Worm (Caenorhabditis elegans) whole organism, L1 larva: ENCODE results near the gene F10E9.11.

Source experiments
- aha-1 ChIP-seq: fragments of 150-350 bp; optimal IDR thresholded peaks from 2 replicates; lab custom pipeline; 2014; ENCODE audit warnings: missing biosample characterization, missing genetic modification characterization
- aly-2 ChIP-seq: fragments of 150-350 bp; optimal IDR thresholded peaks from 2 replicates; lab custom pipeline; 2014; ENCODE audit warnings: missing biosample characterization, missing genetic modification characterization
- ceh-63 ChIP-seq: fragments of 200-800 bp; sonication (Bioruptor generic); optimal IDR thresholded peaks from 2 replicates; lab custom pipeline; 2018; ENCODE audit warnings: mild to moderate bottlenecking, missing genetic modification characterization, missing compliant biosample characterization
- ces-1 ChIP-seq: fragments of 150-350 bp; optimal IDR thresholded peaks from 2 replicates; lab custom pipeline; 2014; ENCODE audit warnings: missing biosample characterization, missing genetic modification reagents, missing genetic modification characterization
- efl-1 ChIP-seq, 4 experiments: fragments of 150-350 bp; optimal IDR thresholded peaks in 3 of 4; peaks in 1 of 4; 1 replicate in 1 of 4; 2 replicates in 3 of 4; lab custom pipeline; 2014; ENCODE audit warnings: missing biosample characterization in 2 of 4, missing genetic modification characterization in 2 of 4, missing genetic modification reagents in 2 of 4
- mab-9 ChIP-seq: fragments of 200-800 bp; sonication (Bioruptor generic); IDR thresholded peaks from 2 replicates; pipeline ENCODE4 v1.3.6; 2022; ENCODE audit warnings: missing genetic modification reagents, missing genetic modification characterization, missing compliant biosample characterization
- nhr-237 ChIP-seq: fragments of 150-350 bp; optimal IDR thresholded peaks from 2 replicates; lab custom pipeline; 2014; ENCODE audit warnings: missing biosample characterization, missing genetic modification characterization
- nhr-77 ChIP-seq: fragments of 150-350 bp; optimal IDR thresholded peaks from 2 replicates; lab custom pipeline; 2014; ENCODE audit warnings: missing biosample characterization, missing genetic modification characterization
- snpc-4 ChIP-seq: fragments of 150-350 bp; optimal IDR thresholded peaks from 2 replicates; lab custom pipeline; 2014; ENCODE audit warnings: missing biosample characterization, missing genetic modification characterization
- tbx-2 ChIP-seq: sonication (generic microtip); optimal IDR thresholded peaks from 2 replicates; lab custom pipeline; 2016; ENCODE audit warnings: missing genetic modification characterization, missing compliant biosample characterization
- unc-62 ChIP-seq: fragments of 150-350 bp; optimal IDR thresholded peaks from 2 replicates; lab custom pipeline; 2014; ENCODE audit warnings: missing biosample characterization, missing genetic modification reagents, missing genetic modification characterization
- zag-1 ChIP-seq: fragments of 150-350 bp; optimal IDR thresholded peaks from 2 replicates; lab custom pipeline; 2014; ENCODE audit warnings: missing biosample characterization, missing genetic modification characterization
- ztf-11 ChIP-seq, 2 experiments: sonication (generic microtip); optimal IDR thresholded peaks; 2 replicates each; lab custom pipeline; 2016 to 2017; ENCODE audit warnings: missing genetic modification characterization in 2 of 2, missing biosample characterization in 1 of 2, missing compliant biosample characterization in 1 of 2

- TF ChIP-seq mab-9 (GFP tag; lab: Robert Waterston, UW), result no peak
- TF ChIP-seq tbx-2 (tag; lab: Kevin White, UChicago), result no peak
- TF ChIP-seq snpc-4 (tag; lab: Kevin White, UChicago), result no peak
- TF ChIP-seq nhr-237 (tag; lab: Kevin White, UChicago), result no peak
- no peak for TF ChIP-seq unc-62
- no peak for TF ChIP-seq ztf-11 (tag; optimal IDR thresholded peaks at IDR 0.05; lab: Kevin White, UChicago)
- no peak for TF ChIP-seq ces-1 (GFP tag; lab: Kevin White, UChicago)
- no peak for TF ChIP-seq nhr-77 (tag; lab: Kevin White, UChicago)
- TF ChIP-seq efl-1 (optimal IDR thresholded peaks at IDR 0.05; lab: Kevin White, UChicago), result no peak
- no peak for TF ChIP-seq efl-1 (GFP tag; optimal IDR thresholded peaks at IDR 0.05 in 1 of 2; lab: Kevin White, UChicago)
- no peak for TF ChIP-seq zag-1 (tag; lab: Kevin White, UChicago)
- no peak for TF ChIP-seq aha-1 (tag; lab: Kevin White, UChicago)
- TF ChIP-seq aly-2, result no peak
- TF ChIP-seq ceh-63 (GFP tag; lab: Kevin White, UChicago), result no peak
Observed at ce11 chrIII:8321225-8321624, 2.2 kb upstream of the F10E9.11 start.
